Fruit fly (Drosophila melanogaster) whole organism, embryonic: ENCODE results near the gene CG10226.

Experiments
- CG1024 ChIP-seq: fragments of 200-800 bp; sonication (Bioruptor generic); IDR thresholded peaks from 2 replicates; pipeline ENCODE4 v1.3.6; 2022; ENCODE audit warnings: missing biosample characterization, missing genetic modification characterization
- CG11696 ChIP-seq: fragments of 200-800 bp; sonication (Bioruptor generic); IDR thresholded peaks from 2 replicates; pipeline ENCODE4 v1.3.6; 2022; ENCODE audit warnings: missing biosample characterization, missing genetic modification characterization
- CG11723 ChIP-seq: fragments of 200-800 bp; sonication (Bioruptor generic); optimal IDR thresholded peaks from 2 replicates; lab custom pipeline; 2017; ENCODE audit warnings: missing biosample characterization, mild to moderate bottlenecking, missing genetic modification characterization
- CG12299 ChIP-seq: fragments of 200-800 bp; sonication (Bioruptor generic); optimal IDR thresholded peaks from 2 replicates; lab custom pipeline; 2018; ENCODE audit warnings: missing biosample characterization, mild to moderate bottlenecking, missing genetic modification characterization
- CG12942 ChIP-seq: fragments of 200-800 bp; sonication (Bioruptor generic); optimal IDR thresholded peaks from 3 replicates; lab custom pipeline; 2016; ENCODE audit warnings: missing biosample characterization, missing genetic modification characterization
- CG13624 ChIP-seq: fragments of 200-800 bp; sonication (Bioruptor generic); optimal IDR thresholded peaks from 2 replicates; lab custom pipeline; 2016; ENCODE audit warnings: missing biosample characterization, missing genetic modification characterization
- CG13894 ChIP-seq: fragments of 200-800 bp; sonication (Bioruptor generic); optimal IDR thresholded peaks from 3 replicates; lab custom pipeline; 2018; ENCODE audit warnings: missing biosample characterization, mild to moderate bottlenecking, missing genetic modification characterization, moderate library complexity
- CG2129 ChIP-seq: fragments of 200-800 bp; sonication (Bioruptor generic); IDR thresholded peaks from 2 replicates; pipeline ENCODE4 v1.3.6; 2022; ENCODE audit warnings: missing biosample characterization, missing genetic modification characterization; ENCODE audit not compliant: partially characterized antibody
- CG3065 ChIP-seq: fragments of 200-800 bp; sonication (Bioruptor generic); optimal IDR thresholded peaks from 2 replicates; lab custom pipeline; 2016; ENCODE audit warnings: missing biosample characterization, missing genetic modification characterization
- CG32772 ChIP-seq: fragments of 200-800 bp; sonication (Bioruptor generic); IDR thresholded peaks from 2 replicates; pipeline ENCODE4 v1.3.6; 2022; ENCODE audit warnings: missing biosample characterization, missing genetic modification characterization
- CG4617 ChIP-seq: fragments of 200-800 bp; sonication (Bioruptor generic); optimal IDR thresholded peaks from 3 replicates; lab custom pipeline; 2016; ENCODE audit warnings: missing biosample characterization, missing genetic modification characterization, borderline replicate concordance
- CG5953 ChIP-seq: fragments of 200-800 bp; sonication (Bioruptor generic); IDR thresholded peaks from 2 replicates; pipeline ENCODE4 v1.3.6; 2022; ENCODE audit warnings: missing biosample characterization, missing genetic modification characterization
- CG6175 ChIP-seq: fragments of 200-800 bp; sonication (Bioruptor generic); IDR thresholded peaks from 3 replicates; pipeline ENCODE4 v1.3.6; 2022; ENCODE audit warnings: missing biosample characterization, missing genetic modification characterization
- CG6683 ChIP-seq: fragments of 200-800 bp; sonication (Bioruptor generic); optimal IDR thresholded peaks from 2 replicates; lab custom pipeline; 2017; ENCODE audit warnings: missing biosample characterization, mild to moderate bottlenecking, missing genetic modification characterization, missing genetic modification reagents
- CG6813 ChIP-seq: fragments of 200-800 bp; sonication (Bioruptor generic); optimal IDR thresholded peaks from 2 replicates; lab custom pipeline; 2017; ENCODE audit warnings: missing biosample characterization, missing genetic modification characterization, mild to moderate bottlenecking, moderate library complexity, missing genetic modification reagents
- CG9876 ChIP-seq: fragments of 200-800 bp; sonication (Bioruptor generic); optimal IDR thresholded peaks from 2 replicates; lab custom pipeline; 2016; ENCODE audit warnings: missing biosample characterization, missing genetic modification characterization
- CkIIα-i1 ChIP-seq: fragments of 200-800 bp; sonication (Bioruptor generic); IDR thresholded peaks from 2 replicates; pipeline ENCODE4 v1.3.6; 2022; ENCODE audit warnings: missing biosample characterization, missing genetic modification characterization
- CrebB ChIP-seq: fragments of 200-800 bp; sonication (Bioruptor generic); optimal IDR thresholded peaks from 3 replicates; lab custom pipeline; 2018; ENCODE audit warnings: missing biosample characterization, mild to moderate bottlenecking, missing genetic modification characterization
- Deaf1 ChIP-seq: fragments of 200-800 bp; optimal IDR thresholded peaks from 3 replicates; lab custom pipeline; 2019; ENCODE audit warnings: missing biosample characterization, mild to moderate bottlenecking, missing genetic modification characterization, moderate library complexity
- Elba2 ChIP-seq: fragments of 200-800 bp; sonication (Bioruptor generic); optimal IDR thresholded peaks from 3 replicates; lab custom pipeline; 2016; ENCODE audit warnings: missing biosample characterization, missing genetic modification characterization
- Ets65A ChIP-seq: fragments of 200-800 bp; sonication (Bioruptor generic); peaks from one replicate; lab custom pipeline; 2016; ENCODE audit warnings: missing biosample characterization, missing genetic modification characterization
- Fer1 ChIP-seq: fragments of 200-800 bp; sonication (Bioruptor generic); optimal IDR thresholded peaks from 2 replicates; lab custom pipeline; 2017; ENCODE audit warnings: missing biosample characterization, mild to moderate bottlenecking, missing genetic modification characterization
- Fer2 ChIP-seq: fragments of 200-800 bp; sonication (Bioruptor generic); optimal IDR thresholded peaks from 2 replicates; lab custom pipeline; 2018; ENCODE audit warnings: missing biosample characterization, mild to moderate bottlenecking, missing genetic modification characterization, moderate library complexity
- HLH4C ChIP-seq: fragments of 200-800 bp; sonication (Bioruptor generic); IDR thresholded peaks from 3 replicates; pipeline ENCODE4 v1.3.6; 2022; ENCODE audit warnings: missing biosample characterization, missing genetic modification characterization; ENCODE audit not compliant: partially characterized antibody
- Lhr ChIP-seq: fragments of 200-800 bp; sonication (Bioruptor generic); optimal IDR thresholded peaks from 3 replicates; lab custom pipeline; 2017; ENCODE audit warnings: mild to moderate bottlenecking, missing biosample characterization, missing genetic modification reagents, missing genetic modification characterization
- MBD-R2 ChIP-seq: fragments of 200-800 bp; sonication (Bioruptor generic); IDR thresholded peaks from 2 replicates; pipeline ENCODE4 v1.3.6; 2022; ENCODE audit warnings: missing biosample characterization, missing genetic modification characterization
- Max ChIP-seq: fragments of 200-800 bp; sonication (Bioruptor generic); optimal IDR thresholded peaks from 2 replicates; lab custom pipeline; 2016; ENCODE audit warnings: missing biosample characterization, mild to moderate bottlenecking, missing genetic modification characterization
- Med ChIP-seq: fragments of 200-800 bp; sonication (Bioruptor generic); peaks from one replicate; lab custom pipeline; 2016; ENCODE audit warnings: missing biosample characterization, missing genetic modification characterization, mild to moderate bottlenecking, inconsistent platforms, moderate library complexity
- NK7.1 ChIP-seq: fragments of 200-800 bp; sonication (Bioruptor generic); optimal IDR thresholded peaks from 3 replicates; lab custom pipeline; 2016; ENCODE audit warnings: missing biosample characterization, missing genetic modification characterization
- Sox102F ChIP-seq: fragments of 200-800 bp; sonication (Bioruptor generic); optimal IDR thresholded peaks from 2 replicates; lab custom pipeline; 2018; ENCODE audit warnings: missing biosample characterization, mild to moderate bottlenecking, missing genetic modification characterization, moderate library complexity
- ac ChIP-seq: fragments of 200-800 bp; sonication (Bioruptor generic); optimal IDR thresholded peaks from 3 replicates; lab custom pipeline; 2017; ENCODE audit warnings: missing biosample characterization, mild to moderate bottlenecking, missing genetic modification characterization
- az2 ChIP-seq: fragments of 200-800 bp; sonication (Bioruptor generic); optimal IDR thresholded peaks from 3 replicates; lab custom pipeline; 2016; ENCODE audit warnings: missing biosample characterization, missing genetic modification characterization
- br ChIP-seq: fragments of >200 bp; optimal IDR thresholded peaks from 2 replicates; lab custom pipeline; 2017
- cad ChIP-seq: fragments of >200 bp; optimal IDR thresholded peaks from 2 replicates; lab custom pipeline; 2017; ENCODE audit warnings: missing biosample characterization, missing genetic modification characterization
- chif ChIP-seq, 2 experiments: fragments of 200-800 bp; sonication (Bioruptor generic); optimal IDR thresholded peaks; 3 replicates each; lab custom pipeline; 2016; ENCODE audit warnings: missing biosample characterization in 2 of 2, missing genetic modification characterization in 2 of 2
- corto ChIP-seq: fragments of 200-800 bp; sonication (Bioruptor generic); optimal IDR thresholded peaks from 2 replicates; lab custom pipeline; 2016; ENCODE audit warnings: missing biosample characterization, mild to moderate bottlenecking, missing genetic modification characterization, moderate library complexity
- dysf ChIP-seq: fragments of 200-800 bp; sonication (Bioruptor generic); IDR thresholded peaks from 3 replicates; pipeline ENCODE4 v1.3.6; 2022; ENCODE audit warnings: missing biosample characterization, missing genetic modification characterization
- eyg ChIP-seq: fragments of 200-800 bp; sonication (Bioruptor generic); optimal IDR thresholded peaks from 3 replicates; lab custom pipeline; 2016; ENCODE audit warnings: missing biosample characterization, missing genetic modification characterization
- gcm2 ChIP-seq: fragments of 200-800 bp; sonication (Bioruptor generic); optimal IDR thresholded peaks from 2 replicates; lab custom pipeline; 2016; ENCODE audit warnings: missing biosample characterization, missing genetic modification characterization
- nerfin-2 ChIP-seq: fragments of 200-800 bp; sonication (Bioruptor generic); IDR thresholded peaks from 2 replicates; pipeline ENCODE4 v1.3.6; 2022; ENCODE audit warnings: missing biosample characterization, missing genetic modification characterization; ENCODE audit not compliant: partially characterized antibody
- oc ChIP-seq: fragments of 200-800 bp; sonication (Bioruptor generic); optimal IDR thresholded peaks from 2 replicates; lab custom pipeline; 2018; ENCODE audit warnings: missing biosample characterization, mild to moderate bottlenecking, missing genetic modification characterization, moderate library complexity
- org-1 ChIP-seq: fragments of 200-800 bp; sonication (Bioruptor generic); optimal IDR thresholded peaks from 2 replicates; lab custom pipeline; 2017; ENCODE audit warnings: missing biosample characterization, missing genetic modification characterization
- pnt ChIP-seq: fragments of 200-800 bp; sonication (Bioruptor generic); optimal IDR thresholded peaks from 3 replicates; lab custom pipeline; 2016; ENCODE audit warnings: missing biosample characterization, missing genetic modification characterization
- sc ChIP-seq, 3 experiments: fragments of >200 bp in 2 of 3; fragments of 200-800 bp in 1 of 3; sonication (Bioruptor generic) in 1 of 3; optimal IDR thresholded peaks; 2 replicates in 2 of 3; 3 replicates in 1 of 3; lab custom pipeline; 2017; ENCODE audit warnings: mild to moderate bottlenecking in 1 of 3, missing biosample characterization in 1 of 3, missing genetic modification characterization in 1 of 3, missing genetic modification reagents in 1 of 3
- sug ChIP-seq: fragments of 200-800 bp; optimal IDR thresholded peaks from 2 replicates; lab custom pipeline; 2019; ENCODE audit warnings: missing biosample characterization, mild to moderate bottlenecking, missing genetic modification characterization, moderate library complexity
- tio ChIP-seq: fragments of 200-800 bp; sonication (Bioruptor generic); optimal IDR thresholded peaks from 2 replicates; lab custom pipeline; 2017; ENCODE audit warnings: missing biosample characterization, missing genetic modification characterization, inconsistent platforms
- toy ChIP-seq: fragments of 200-800 bp; sonication (Bioruptor generic); IDR thresholded peaks from 2 replicates; pipeline ENCODE4 v1.3.6; 2022; ENCODE audit warnings: missing biosample characterization, missing genetic modification characterization
- unpg ChIP-seq: fragments of 200-800 bp; sonication (Bioruptor generic); optimal IDR thresholded peaks from 3 replicates; lab custom pipeline; 2018; ENCODE audit warnings: missing biosample characterization, mild to moderate bottlenecking, missing genetic modification characterization, moderate library complexity
- wek ChIP-seq: fragments of 200-800 bp; sonication (Bioruptor generic); optimal IDR thresholded peaks from 3 replicates; lab custom pipeline; 2018; ENCODE audit warnings: missing biosample characterization, mild to moderate bottlenecking, missing genetic modification characterization, moderate library complexity

The CG10226 gene

dm6 chr3L:6263896-6264841 lies 24.3 kb upstream of the CG10226 start (continued):
- TF ChIP-seq Ets65A (GFP tag; lab: Kevin White, UChicago) (peak; percentile 97), corto (no peak), toy (no peak), CG12942 (peak; percentile 29), CG4617 (GFP tag; lab: Kevin White, UChicago) (peak; percentile 9), oc (tag; lab: Kevin White, UChicago) (no peak), br (lab: Kevin White, UChicago) (no peak), Deaf1 (tag; lab: Kevin White, UChicago) (no peak), Fer1 (GFP tag; lab: Kevin White, UChicago) (no peak), CG12299 (no peak), Max (GFP tag; lab: Kevin White, UChicago) (no peak), pnt (GFP tag; lab: Kevin White, UChicago) (peak; percentile 26), Lhr (GFP tag; lab: Kevin White, UChicago) (peak; percentile 46), az2 (GFP tag; lab: Kevin White, UChicago) (peak; percentile 51), org-1 (GFP tag; lab: Kevin White, UChicago) (no peak), chif (GFP tag; optimal IDR thresholded peaks at IDR 0.05; lab: Kevin White, UChicago) (peak; percentile 3 to 63), CG2129 (GFP tag; lab: Robert Waterston, UW) (no peak), CG6683 (GFP tag; lab: Kevin White, UChicago) (no peak), Med (GFP tag; lab: Kevin White, UChicago) (peak; percentile 92), wek (GFP tag; lab: Kevin White, UChicago) (no peak), Sox102F (peak; percentile 64), MBD-R2 (GFP tag; lab: Robert Waterston, UW) (no peak), nerfin-2 (no peak), CG1024 (no peak), CG32772 (GFP tag; lab: Robert Waterston, UW) (peak; percentile 27; the same call in 1 of the 2 replicates), CG6175 (GFP tag; lab: Robert Waterston, UW) (no peak), dysf (GFP tag; lab: Robert Waterston, UW) (peak; percentile 42; the same call in 2 of the 3 replicates), CG5953 (GFP tag; lab: Robert Waterston, UW) (no peak), CG13624 (GFP tag; lab: Kevin White, UChicago) (peak; percentile 54), sug (tag; lab: Kevin White, UChicago) (no peak), CG13894 (tag; lab: Kevin White, UChicago) (no peak), eyg (GFP tag; lab: Kevin White, UChicago) (no peak), ac (no peak), CG9876 (GFP tag; lab: Kevin White, UChicago) (peak; percentile 55), CrebB (tag; lab: Kevin White, UChicago) (no peak), sc (optimal IDR thresholded peaks at IDR 0.05; lab: Kevin White, UChicago) (no peak), sc (GFP tag; optimal IDR thresholded peaks at IDR 0.05; lab: Kevin White, UChicago) (no peak), CG11696 (GFP tag; lab: Robert Waterston, UW) (no peak), unpg (GFP tag; lab: Kevin White, UChicago) (peak; percentile 41), CG3065 (GFP tag; lab: Kevin White, UChicago) (no peak), CG11723 (GFP tag; lab: Kevin White, UChicago) (no peak), CkIIα-i1 (GFP tag; lab: Robert Waterston, UW) (no peak), NK7.1 (peak; percentile 19), Fer2 (tag; lab: Kevin White, UChicago) (no peak), gcm2 (no peak), Elba2 (GFP tag; lab: Kevin White, UChicago) (no peak), cad (GFP tag; lab: Kevin White, UChicago) (no peak), CG6813 (GFP tag; lab: Kevin White, UChicago) (peak; percentile 29), HLH4C (GFP tag; lab: Robert Waterston, UW) (no peak), tio (GFP tag; lab: Kevin White, UChicago) (no peak)
